Worm (Caenorhabditis elegans) whole organism, L2 larva: ENCODE measurements around the gene acs-19.
A peak's percentile ranks its signal among the peaks of the same experiment; 100 is the strongest.

Source experiments
- C34F6.9 ChIP-seq: fragments of 150-350 bp; optimal IDR thresholded peaks from 2 replicates; lab custom pipeline; 2014; ENCODE audit warnings: missing biosample characterization, missing genetic modification characterization
- F13H6.1 ChIP-seq: sonication (generic microtip); optimal IDR thresholded peaks from 2 replicates; lab custom pipeline; 2016; ENCODE audit warnings: missing genetic modification characterization, missing compliant biosample characterization
- R02D3.7 ChIP-seq: fragments of 150-350 bp; optimal IDR thresholded peaks from 2 replicates; lab custom pipeline; 2014; ENCODE audit warnings: missing biosample characterization, missing genetic modification characterization
- Y55F3AM.14 ChIP-seq: fragments of 200-800 bp; sonication (Bioruptor generic); optimal IDR thresholded peaks from 2 replicates; lab custom pipeline; 2018; ENCODE audit warnings: mild to moderate bottlenecking, missing genetic modification characterization, missing compliant biosample characterization
- ZK546.5 ChIP-seq: sonication (generic microtip); optimal IDR thresholded peaks from 2 replicates; lab custom pipeline; 2017; ENCODE audit warnings: missing biosample characterization, missing genetic modification characterization
- alr-1 ChIP-seq: fragments of 150-350 bp; optimal IDR thresholded peaks from 2 replicates; lab custom pipeline; 2014; ENCODE audit warnings: missing biosample characterization, missing genetic modification characterization
- ama-1 ChIP-seq: fragments of 150-350 bp; optimal IDR thresholded peaks from 2 replicates; lab custom pipeline; 2018; ENCODE audit warnings: inconsistent platforms
- ceh-16 ChIP-seq: fragments of 150-350 bp; optimal IDR thresholded peaks from 2 replicates; lab custom pipeline; 2014; ENCODE audit warnings: missing biosample characterization, missing genetic modification characterization
- crh-2 ChIP-seq: sonication (generic microtip); optimal IDR thresholded peaks from 2 replicates; lab custom pipeline; 2017; ENCODE audit warnings: missing biosample characterization, missing genetic modification characterization
- elt-3 ChIP-seq: sonication (generic microtip); optimal IDR thresholded peaks from 2 replicates; lab custom pipeline; 2017; ENCODE audit warnings: missing biosample characterization, missing genetic modification characterization
- fos-1 ChIP-seq: fragments of 150-350 bp; optimal IDR thresholded peaks from 2 replicates; lab custom pipeline; 2014; ENCODE audit warnings: missing biosample characterization, missing genetic modification characterization
- gmeb-1 ChIP-seq: fragments of 150-350 bp; optimal IDR thresholded peaks from 2 replicates; lab custom pipeline; 2014; ENCODE audit warnings: missing biosample characterization, missing genetic modification characterization
- lin-11 ChIP-seq: fragments of 150-350 bp; sonication (generic microtip); optimal IDR thresholded peaks from 2 replicates; lab custom pipeline; 2014; ENCODE audit warnings: missing biosample characterization, missing genetic modification characterization, inconsistent platforms, mixed read lengths
- lin-39 ChIP-seq: fragments of 150-350 bp; optimal IDR thresholded peaks from 2 replicates; lab custom pipeline; 2014; ENCODE audit warnings: missing biosample characterization, missing genetic modification reagents, missing genetic modification characterization
- lsy-2 ChIP-seq, 2 experiments: fragments of 150-350 bp in 1 of 2; sonication (generic microtip) in 1 of 2; optimal IDR thresholded peaks; 2 replicates each; lab custom pipeline; 2014 to 2017; ENCODE audit warnings: missing biosample characterization in 2 of 2, missing genetic modification characterization in 2 of 2
- mab-5 ChIP-seq: fragments of 150-350 bp; optimal IDR thresholded peaks from 2 replicates; lab custom pipeline; 2014; ENCODE audit warnings: missing biosample characterization, missing genetic modification characterization
- mbf-1 ChIP-seq: sonication (generic microtip); optimal IDR thresholded peaks from 2 replicates; lab custom pipeline; 2017; ENCODE audit warnings: missing biosample characterization, missing genetic modification characterization
- nhr-11 ChIP-seq: fragments of 150-350 bp; optimal IDR thresholded peaks from 2 replicates; lab custom pipeline; 2014; ENCODE audit warnings: missing biosample characterization, missing genetic modification characterization
- nhr-129 ChIP-seq: fragments of 150-350 bp; optimal IDR thresholded peaks from 2 replicates; lab custom pipeline; 2014; ENCODE audit warnings: missing biosample characterization, missing genetic modification characterization
- nhr-25 ChIP-seq: fragments of 150-350 bp; sonication (generic microtip); optimal IDR thresholded peaks from 3 replicates; lab custom pipeline; 2014; ENCODE audit warnings: missing biosample characterization, missing genetic modification characterization
- nhr-6 ChIP-seq: fragments of 150-350 bp; optimal IDR thresholded peaks from 2 replicates; lab custom pipeline; 2014; ENCODE audit warnings: missing biosample characterization, missing genetic modification characterization
- sem-4 ChIP-seq: fragments of 150-350 bp; optimal IDR thresholded peaks from 2 replicates; lab custom pipeline; 2014; ENCODE audit warnings: missing biosample characterization, missing genetic modification reagents, missing genetic modification characterization
- skn-1 ChIP-seq: sonication (generic microtip); optimal IDR thresholded peaks from 2 replicates; lab custom pipeline; 2017; ENCODE audit warnings: missing biosample characterization, missing genetic modification characterization
- sma-3 ChIP-seq: sonication (generic microtip); optimal IDR thresholded peaks from 2 replicates; lab custom pipeline; 2016; ENCODE audit warnings: missing genetic modification reagents, missing genetic modification characterization, missing compliant biosample characterization
- sma-9 ChIP-seq, 2 experiments: fragments of 150-350 bp in 1 of 2; sonication (generic microtip) in 1 of 2; optimal IDR thresholded peaks; 2 replicates each; lab custom pipeline; 2014 to 2016; ENCODE audit warnings: missing genetic modification characterization in 2 of 2, mild to moderate bottlenecking in 1 of 2, missing biosample characterization in 1 of 2, missing compliant biosample characterization in 1 of 2, missing genetic modification reagents in 1 of 2, moderate library complexity in 1 of 2
- unc-39 ChIP-seq: fragments of 150-350 bp; optimal IDR thresholded peaks from 2 replicates; lab custom pipeline; 2014; ENCODE audit warnings: missing biosample characterization, missing genetic modification characterization
- unc-55 ChIP-seq: fragments of 150-350 bp; sonication (generic microtip); optimal IDR thresholded peaks from 3 replicates; lab custom pipeline; 2014; ENCODE audit warnings: missing biosample characterization, missing genetic modification reagents, missing genetic modification characterization
- unc-62 ChIP-seq: fragments of 150-350 bp; optimal IDR thresholded peaks from 2 replicates; lab custom pipeline; 2014; ENCODE audit warnings: missing biosample characterization, missing genetic modification reagents, missing genetic modification characterization
- zag-1 ChIP-seq: fragments of 150-350 bp; optimal IDR thresholded peaks from 2 replicates; lab custom pipeline; 2014; ENCODE audit warnings: missing biosample characterization, missing genetic modification characterization
- ztf-1 ChIP-seq: fragments of 200-800 bp; sonication (Bioruptor generic); conservative IDR thresholded peaks from 2 replicates; pipeline ENCODE4 v1.3.6; 2022; ENCODE audit warnings: missing genetic modification characterization, missing compliant biosample characterization
- ztf-11 ChIP-seq: sonication (generic microtip); optimal IDR thresholded peaks from 2 replicates; lab custom pipeline; 2017; ENCODE audit warnings: missing biosample characterization, missing genetic modification characterization
- ztf-4 ChIP-seq: fragments of 150-350 bp; optimal IDR thresholded peaks from 2 replicates; lab custom pipeline; 2014; ENCODE audit warnings: missing biosample characterization, missing genetic modification characterization

acs-19 gene

DNA sequence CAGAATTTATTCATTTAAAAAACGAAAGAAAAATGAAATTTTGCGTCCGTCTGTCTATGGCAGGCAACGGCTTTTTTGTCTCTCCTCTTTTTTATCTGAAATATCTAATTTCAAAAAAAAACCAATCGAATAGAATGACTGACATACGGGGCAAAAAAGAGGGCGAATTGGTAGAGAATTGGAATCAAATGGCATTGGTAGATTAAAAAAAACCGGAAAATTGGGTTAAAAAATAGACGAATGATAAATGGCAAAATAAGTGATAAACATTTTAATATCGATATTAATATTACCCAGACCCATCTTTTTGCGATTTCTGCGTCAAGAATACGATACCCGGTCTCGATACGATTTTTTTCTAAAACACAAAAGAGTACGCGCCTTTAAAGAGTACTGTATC lies 37.3 kb downstream of the acs-19 start, which contains the start of gene tir-1:
TSS of gene tir-1 (minus strand) at position 101 of the 400 bp plus-strand sequence.
- TF ChIP-seq zag-1 (tag; lab: Kevin White, UChicago) = no peak
- no peak for TF ChIP-seq Y55F3AM.14 (GFP tag; lab: Kevin White, UChicago)
- TF ChIP-seq nhr-129 (tag; lab: Kevin White, UChicago) = no peak

DNA sequence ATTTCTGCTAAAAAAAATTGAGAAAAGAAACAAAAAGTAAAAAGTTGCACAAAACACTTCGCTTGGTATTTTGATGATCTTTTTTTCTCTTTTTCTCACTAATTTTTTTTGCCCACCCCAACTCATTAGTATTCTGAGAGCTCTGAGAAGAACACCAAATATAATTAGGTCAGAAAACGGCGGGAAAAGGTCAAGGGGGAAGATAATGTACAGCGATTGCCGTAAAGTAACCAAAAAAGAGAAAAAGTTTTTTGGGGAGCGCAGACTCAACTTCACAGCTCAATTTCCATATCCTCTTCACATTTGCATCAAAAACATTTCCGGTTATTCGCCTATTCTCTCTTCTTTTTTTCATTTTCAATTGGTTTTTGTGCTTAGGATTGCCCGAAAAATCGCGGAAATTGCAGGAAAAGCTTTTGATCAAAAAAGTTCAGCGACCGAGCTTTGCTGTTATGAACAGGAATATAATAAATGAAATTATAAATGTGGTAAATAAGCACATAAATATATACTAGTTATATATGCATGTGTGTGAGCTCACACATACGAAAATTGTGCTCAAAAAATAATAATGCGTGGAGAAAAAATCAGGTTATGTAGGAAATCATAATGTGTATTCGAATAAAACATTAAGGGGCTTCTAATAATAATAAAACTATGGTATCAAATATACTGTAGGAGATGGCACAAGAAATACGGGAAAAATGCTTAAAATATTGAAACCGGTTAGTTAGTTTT lies 38.5 kb downstream of the acs-19 start:
- no peak for TF ChIP-seq nhr-6
- peak; percentile 71 for TF ChIP-seq ama-1 (lab: Kevin White, UChicago)
- no peak for TF ChIP-seq Y55F3AM.14 (GFP tag; lab: Kevin White, UChicago)
- no peak for TF ChIP-seq unc-62
- TF ChIP-seq ztf-1 (GFP tag; lab: Robert Waterston, UW) = no peak
- TF ChIP-seq ztf-11 = no peak
- TF ChIP-seq unc-39 (tag; lab: Kevin White, UChicago) = no peak
- TF ChIP-seq crh-2 (tag; lab: Kevin White, UChicago) = no peak
- TF ChIP-seq mab-5 = no peak
- peak; percentile 17 for TF ChIP-seq nhr-25 (tag; lab: Kevin White, UChicago)
- peak in 1 of 2 experiments; percentile 36 for TF ChIP-seq lsy-2 (tag; optimal IDR thresholded peaks at IDR 0.05; lab: Kevin White, UChicago)
- TF ChIP-seq skn-1 (tag; lab: Kevin White, UChicago) = no peak

DNA sequence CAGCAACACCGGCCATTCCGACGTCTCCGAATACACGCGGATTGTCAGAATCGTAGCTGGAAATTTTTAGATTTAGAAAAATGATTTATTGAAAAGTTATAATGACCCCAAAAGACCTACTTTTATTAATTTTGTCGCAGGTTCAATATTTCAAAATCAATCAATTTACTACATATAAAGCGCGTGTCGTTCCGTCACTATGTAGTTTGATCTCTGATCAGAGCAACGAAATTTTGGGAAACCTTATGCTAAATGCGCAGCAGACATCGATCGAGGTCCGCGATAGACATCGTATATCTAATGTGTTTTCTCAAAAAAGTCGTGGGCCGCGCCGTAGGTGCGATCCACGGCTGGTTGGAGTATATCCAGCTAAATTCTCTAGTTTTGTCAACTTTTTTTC lies 42.2 kb downstream of the acs-19 start:
- TF ChIP-seq ceh-16 (tag; lab: Kevin White, UChicago) = no peak
- no peak for TF ChIP-seq lsy-2 (tag; optimal IDR thresholded peaks at IDR 0.05; lab: Kevin White, UChicago)
- TF ChIP-seq sma-3 (GFP tag; lab: Kevin White, UChicago) = no peak
- no peak for TF ChIP-seq gmeb-1
- no peak for TF ChIP-seq alr-1 (tag; lab: Kevin White, UChicago)
- TF ChIP-seq ZK546.5 (tag; lab: Kevin White, UChicago) = no peak

DNA sequence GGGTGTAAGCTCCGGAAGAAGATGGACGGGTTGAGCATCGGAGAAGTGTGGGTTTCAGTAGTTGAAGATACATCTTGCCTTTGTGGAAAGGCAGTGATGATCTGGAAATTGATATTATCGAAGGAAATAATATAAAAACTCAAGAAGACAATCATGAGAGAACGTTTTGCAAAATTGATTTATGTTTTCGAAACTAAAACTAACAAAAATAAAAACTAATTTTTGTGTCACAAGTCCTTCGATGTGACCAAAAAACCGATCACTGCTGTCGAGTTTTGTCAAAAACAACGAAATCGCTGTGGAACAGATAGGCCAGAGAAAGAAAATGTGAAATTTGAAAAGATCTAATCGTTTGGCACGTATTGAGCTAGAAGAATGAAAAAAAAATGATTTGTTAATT lies 43.3 kb downstream of the acs-19 start, which contains the start of gene mmcm-1:
TSS of gene mmcm-1 (minus strand) at position 101 of the 400 bp plus-strand sequence.
- no peak for TF ChIP-seq nhr-6
- TF ChIP-seq C34F6.9 (tag; lab: Kevin White, UChicago) = no peak
- no peak for TF ChIP-seq elt-3 (tag; lab: Kevin White, UChicago)
- TF ChIP-seq F13H6.1 = no peak
- TF ChIP-seq R02D3.7 = no peak
- TF ChIP-seq lin-39 (tag; lab: Kevin White, UChicago) = no peak
- no peak for TF ChIP-seq sem-4
- no peak for TF ChIP-seq lsy-2 (tag; optimal IDR thresholded peaks at IDR 0.05; lab: Kevin White, UChicago)

DNA sequence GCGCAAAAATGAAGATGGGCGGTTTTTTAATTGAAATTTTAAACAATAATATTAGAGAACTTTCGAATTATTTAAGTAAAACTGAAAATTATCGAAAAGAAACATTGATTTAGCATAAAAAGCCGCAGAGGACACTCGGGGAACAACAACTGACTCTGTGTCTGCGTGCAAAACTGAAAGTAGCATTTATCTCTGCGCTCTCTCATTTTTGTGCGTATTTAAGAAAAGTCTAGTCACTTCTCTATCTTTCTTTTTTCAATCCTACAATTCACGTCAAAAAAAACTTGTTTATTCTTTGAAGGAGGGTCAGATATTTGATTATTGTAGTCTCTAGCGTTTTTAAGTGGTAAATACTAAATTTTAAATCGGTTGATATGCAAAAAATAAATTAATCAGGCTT lies 43.9 kb downstream of the acs-19 start:
- TF ChIP-seq nhr-11 (no peak), lsy-2 (tag; optimal IDR thresholded peaks at IDR 0.05; lab: Kevin White, UChicago) (peak in 1 of 2 experiments; percentile 44), nhr-129 (tag; lab: Kevin White, UChicago) (peak; percentile 44), C34F6.9 (tag; lab: Kevin White, UChicago) (peak; percentile 66), zag-1 (tag; lab: Kevin White, UChicago) (no peak), unc-55 (GFP tag; lab: Kevin White, UChicago) (peak; percentile 48), sma-3 (GFP tag; lab: Kevin White, UChicago) (no peak), ztf-4 (tag; lab: Kevin White, UChicago) (peak; percentile 18), lin-11 (tag; lab: Kevin White, UChicago) (no peak), sma-9 (GFP tag; optimal IDR thresholded peaks at IDR 0.05; lab: Kevin White, UChicago) (peak; percentile 5), sma-9 (tag; optimal IDR thresholded peaks at IDR 0.05; lab: Kevin White, UChicago) (no peak)

DNA sequence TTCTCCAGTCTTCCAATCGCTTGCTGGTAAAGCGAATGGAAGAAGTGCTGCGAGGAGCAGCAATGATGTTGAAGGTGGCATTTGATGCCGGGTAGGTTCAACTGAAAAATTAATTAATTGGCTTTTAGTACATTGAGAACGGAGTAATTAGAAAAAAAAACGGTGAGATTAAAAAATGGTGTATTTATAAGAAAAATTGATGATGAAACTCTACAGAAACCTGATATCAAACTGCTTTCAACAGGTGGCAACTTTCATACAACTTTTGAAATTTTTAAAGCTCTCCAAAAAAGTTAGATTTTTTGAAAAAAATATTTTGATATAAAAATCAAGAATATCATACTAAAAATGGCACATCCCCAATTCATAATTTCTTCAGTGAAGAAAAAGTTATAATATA lies 49.8 kb downstream of the acs-19 start, which contains the start of gene pat-3:
TSS of gene pat-3 (minus strand) at position 101 of the 400 bp plus-strand sequence.
- TF ChIP-seq fos-1 (tag; lab: Kevin White, UChicago) = no peak
- TF ChIP-seq lsy-2 (tag; optimal IDR thresholded peaks at IDR 0.05; lab: Kevin White, UChicago) = no peak
- no peak for TF ChIP-seq mab-5
- no peak for TF ChIP-seq nhr-6
- TF ChIP-seq mbf-1 (tag; lab: Kevin White, UChicago) = no peak
- no peak for TF ChIP-seq skn-1 (tag; lab: Kevin White, UChicago)
